Worm (Caenorhabditis elegans): ENCODE results near the gene C06E7.4.

C06E7.4 gene

DNA sequence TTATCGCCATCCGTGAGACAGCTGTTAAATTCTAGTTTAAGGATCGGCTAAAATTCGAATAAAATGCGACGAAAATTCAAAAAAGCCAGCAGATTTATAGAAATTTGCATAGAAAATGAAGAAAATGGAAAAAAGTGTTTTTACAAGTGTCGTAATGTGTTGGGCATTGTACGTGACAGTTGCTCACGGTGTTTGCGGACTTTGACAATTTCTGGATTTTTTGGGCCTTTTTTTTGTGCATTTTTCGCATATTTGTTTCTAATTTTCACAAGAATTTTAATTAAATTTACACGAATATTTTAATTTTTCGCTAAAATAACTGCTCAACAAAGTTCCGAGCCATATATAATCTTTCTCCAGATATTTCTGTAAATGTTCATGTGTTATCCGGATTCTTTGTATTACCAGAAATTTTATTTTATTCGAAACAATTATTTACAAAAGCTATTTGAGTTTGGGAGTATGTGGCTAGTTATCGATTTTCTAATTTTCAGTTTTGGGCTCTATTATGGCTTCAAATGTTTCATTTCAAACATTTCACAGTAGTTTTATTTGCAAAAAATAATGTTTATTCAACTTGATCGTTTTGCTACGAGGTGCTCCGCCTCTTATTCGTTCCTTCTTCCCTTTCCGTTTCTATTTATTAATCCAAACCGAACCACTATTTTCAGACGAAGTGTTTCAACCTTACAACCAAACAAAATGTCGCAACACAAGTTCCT, 11.6 kb downstream of the C06E7.4 start, which contains the start of gene sams-3 (continued):
- TF ChIP-seq isw-1 (GFP tag; IDR thresholded peaks at IDR 0.05) (peak; percentile 15; the same call in 1 of the 2 replicates), snu-23 (GFP tag; optimal IDR thresholded peaks at IDR 0.05) (peak; percentile 64), xbp-1 (tag; optimal IDR thresholded peaks at IDR 0.05) (peak; percentile 40), sox-4 (tag; optimal IDR thresholded peaks at IDR 0.05) (no peak), C34B4.2 (tag; optimal IDR thresholded peaks at IDR 0.05) (no peak), tbx-2 (tag; optimal IDR thresholded peaks at IDR 0.05) (peak; percentile 96), egl-13 (tag; optimal IDR thresholded peaks at IDR 0.05) (no peak), nhr-47 (tag; optimal IDR thresholded peaks at IDR 0.05) (peak; percentile 54), sptf-1 (tag; optimal IDR thresholded peaks at IDR 0.05) (no peak), unc-30 (tag; optimal IDR thresholded peaks at IDR 0.05) (no peak), efl-1 (optimal IDR thresholded peaks at IDR 0.05) (peak; percentile 41 to 65), efl-1 (GFP tag; optimal IDR thresholded peaks at IDR 0.05 in 1 of 2) (peak; percentile 62 to 94), nhr-85 (tag) (peak; percentile 78), lin-14 (GFP tag; optimal IDR thresholded peaks at IDR 0.05) (no peak), nhr-28 (tag; optimal IDR thresholded peaks at IDR 0.05) (no peak), ama-1 (optimal IDR thresholded peaks at IDR 0.05) (no peak), nhr-20 (tag; optimal IDR thresholded peaks at IDR 0.05) (peak; percentile 44), C16A3.4 (tag; optimal IDR thresholded peaks at IDR 0.05) (peak; percentile 27), nhr-84 (tag; optimal IDR thresholded peaks at IDR 0.05) (no peak), dpl-1 (GFP tag; optimal IDR thresholded peaks at IDR 0.05) (peak; percentile 26 to 68 (median 67)), fkh-4 (tag; optimal IDR thresholded peaks at IDR 0.05; ENCODE audit: borderline replicate concordance) (no peak), mab-9 (GFP tag; IDR thresholded peaks at IDR 0.05) (peak; percentile 89), lin-39 (tag; optimal IDR thresholded peaks at IDR 0.05) (peak; percentile 57), ceh-63 (GFP tag; optimal IDR thresholded peaks at IDR 0.05) (no peak), mep-1 (tag; optimal IDR thresholded peaks at IDR 0.05) (peak; percentile 29), ceh-88 (GFP tag; IDR thresholded peaks at IDR 0.05) (no peak), tlp-1 (tag; optimal IDR thresholded peaks at IDR 0.05) (no peak), nhr-77 (tag; optimal IDR thresholded peaks at IDR 0.05) (no peak), hlh-17 (GFP tag; optimal IDR thresholded peaks at IDR 0.05; ENCODE audit: borderline replicate concordance) (no peak), nhr-71 (tag; optimal IDR thresholded peaks at IDR 0.05) (peak; percentile 68)

DNA sequence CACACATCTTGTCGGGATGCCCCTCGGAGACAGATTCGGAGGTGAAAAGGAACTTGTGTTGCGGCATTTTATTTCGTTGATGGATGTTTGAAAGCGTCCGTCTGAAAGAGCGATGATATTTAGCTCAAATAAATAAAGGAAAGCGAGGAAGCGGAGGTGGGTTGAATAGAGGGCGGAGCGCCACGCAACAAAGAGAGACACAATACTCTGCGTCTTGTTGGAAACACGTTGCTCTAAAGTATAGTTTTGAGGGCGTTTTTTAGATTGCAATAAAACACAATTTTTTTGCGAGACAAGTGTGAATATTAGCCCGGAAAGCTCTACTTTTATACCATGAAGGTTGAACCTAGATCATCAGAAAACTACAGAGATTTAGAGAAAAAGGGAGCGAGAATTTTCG, 13.5 kb downstream of the C06E7.4 start, which contains the start of gene sams-4:
sams-4 (minus strand) TSS at position 101 of the 400 bp plus-strand sequence.
- TF ChIP-seq lin-15B (tag; optimal IDR thresholded peaks at IDR 0.05) (no peak), pag-3 (tag; optimal IDR thresholded peaks at IDR 0.05; ENCODE audit: borderline replicate concordance, insufficient read depth) (no peak), lir-3 (tag; optimal IDR thresholded peaks at IDR 0.05; ENCODE audit: poor library complexity) (no peak)

DNA sequence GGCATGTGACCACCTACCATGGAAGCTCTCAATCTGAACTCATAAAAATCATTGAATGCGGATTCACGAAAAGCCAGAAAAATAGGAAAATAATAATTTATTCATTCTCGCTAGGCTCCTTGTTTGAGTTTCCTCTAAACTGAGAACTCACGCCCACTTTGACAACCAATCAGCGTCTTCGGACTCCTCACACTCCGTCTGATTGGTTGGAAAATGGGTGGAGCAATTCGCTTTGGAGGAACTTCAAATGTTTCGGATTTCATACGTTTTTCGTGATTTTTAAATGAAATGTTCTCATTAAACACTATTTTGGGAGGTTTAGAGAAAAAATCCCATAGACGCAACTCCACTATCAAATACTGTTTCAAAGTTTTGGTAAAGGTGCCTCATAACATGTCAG, 16.9 kb downstream of the C06E7.4 start:
- TF ChIP-seq nhr-28 (tag; optimal IDR thresholded peaks at IDR 0.05) (no peak), isw-1 (GFP tag; IDR thresholded peaks at IDR 0.05) (no peak), efl-1 (optimal IDR thresholded peaks at IDR 0.05) (no peak), efl-1 (GFP tag; optimal IDR thresholded peaks at IDR 0.05 in 1 of 2) (peak in 1 of 2 experiments; percentile 58)

DNA sequence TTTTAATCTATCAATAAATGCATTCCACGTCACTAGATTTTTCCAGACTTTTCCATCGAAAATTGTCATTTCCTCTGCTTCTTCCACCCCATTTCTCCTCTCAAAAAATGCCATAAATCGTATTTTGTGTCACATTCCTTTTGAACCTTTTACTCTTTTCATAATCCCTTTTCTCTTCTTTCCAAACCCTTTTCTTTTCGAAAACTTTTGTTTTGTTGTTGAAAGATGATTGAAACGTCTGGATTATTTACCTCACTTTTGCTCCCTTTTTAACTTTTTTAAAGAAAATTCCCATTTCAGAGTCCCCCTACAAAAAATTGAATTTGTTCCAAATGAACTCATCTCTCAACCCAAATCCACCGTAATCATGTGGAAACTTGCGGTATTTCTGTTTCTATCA, 20.6 kb downstream of the C06E7.4 start, which contains the start of gene C06E7.2:
C06E7.2 (plus strand) TSS at position 301 of the 400 bp plus-strand sequence.
- TF ChIP-seq ceh-63 (GFP tag; optimal IDR thresholded peaks at IDR 0.05) (no peak), alr-1 (tag; optimal IDR thresholded peaks at IDR 0.05; ENCODE audit: borderline replicate concordance) (no peak), elt-3 (tag; optimal IDR thresholded peaks at IDR 0.05) (no peak), tlp-1 (tag; optimal IDR thresholded peaks at IDR 0.05) (no peak), C04F5.9 (tag; optimal IDR thresholded peaks at IDR 0.05) (no peak), dsc-1 (tag; optimal IDR thresholded peaks at IDR 0.05) (no peak), ceh-90 (tag; optimal IDR thresholded peaks at IDR 0.05) (no peak), aha-1 (tag; optimal IDR thresholded peaks at IDR 0.05) (no peak), zag-1 (tag; optimal IDR thresholded peaks at IDR 0.05) (no peak), snu-23 (GFP tag; optimal IDR thresholded peaks at IDR 0.05) (no peak), rnt-1 (tag; optimal IDR thresholded peaks at IDR 0.05) (no peak), unc-98 (GFP tag; IDR thresholded peaks at IDR 0.05) (no peak), nhr-85 (tag) (no peak), ceh-82 (tag; optimal IDR thresholded peaks at IDR 0.05) (no peak), hlh-4 (tag; optimal IDR thresholded peaks at IDR 0.05) (no peak), egl-27 (tag; optimal IDR thresholded peaks at IDR 0.05) (no peak), ets-5 (GFP tag; IDR thresholded peaks at IDR 0.05) (no peak), skn-1 (tag; optimal IDR thresholded peaks at IDR 0.05) (no peak), mep-1 (tag; optimal IDR thresholded peaks at IDR 0.05) (no peak), aly-2 (tag; optimal IDR thresholded peaks at IDR 0.05) (no peak)

Measured in whole organism, L1 larva.